Fruit fly (Drosophila melanogaster): ENCODE results near the gene CG32756.

The CG32756 gene

DNA sequence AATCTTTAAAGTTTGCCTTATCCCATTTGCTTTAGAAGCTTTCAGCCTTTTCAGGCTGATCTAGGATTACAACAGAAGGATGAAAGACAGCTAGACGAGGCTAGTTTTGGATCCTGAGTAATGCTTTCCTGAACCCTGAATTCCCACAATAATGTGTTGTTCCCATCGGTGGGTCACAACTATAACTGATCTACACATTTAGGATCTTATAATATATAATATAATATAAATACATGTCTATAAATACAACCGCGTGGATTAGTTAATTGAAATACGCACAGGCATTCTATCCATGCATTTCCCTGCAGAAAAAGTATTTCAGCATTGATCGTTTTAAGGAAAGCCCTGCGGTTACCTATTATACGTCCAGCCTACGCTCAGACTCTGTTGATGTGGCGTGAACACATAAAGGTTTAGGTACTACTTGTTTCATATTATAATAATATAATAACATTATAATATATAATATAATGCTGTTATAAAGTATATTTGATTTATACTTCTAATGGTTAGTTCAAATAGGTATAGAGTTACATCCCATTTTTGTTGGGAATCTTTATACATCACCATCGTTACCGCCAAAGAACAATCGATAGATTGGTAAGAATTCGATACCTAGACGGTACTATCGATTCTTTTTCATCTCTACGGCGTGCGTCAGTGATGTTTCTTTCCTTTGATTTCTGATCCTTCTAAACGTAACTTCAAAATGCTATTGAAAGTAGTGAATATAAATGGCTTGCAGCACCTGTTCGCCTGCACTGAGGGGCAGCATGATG is at the start of gene CG32756:
Gene CG32756, plus strand, starts transcription at position 631 of the 779 bp plus-strand sequence.
- TF ChIP-seq unc-4 (GFP tag; IDR thresholded peaks at IDR 0.05; ENCODE audit: partially characterized antibody) (peak; percentile 65; the same call in 1 of the 2 replicates), hb (GFP tag; IDR thresholded peaks at IDR 0.05; ENCODE audit: partially characterized antibody) (peak; percentile 58; the same call in 1 of the 3 replicates), bbx (GFP tag; IDR thresholded peaks at IDR 0.05; ENCODE audit: partially characterized antibody) (peak; percentile 70), CG16813 (GFP tag; IDR thresholded peaks at IDR 0.05; ENCODE audit: partially characterized antibody) (peak; percentile 71), CG13287 (GFP tag; IDR thresholded peaks at IDR 0.05; ENCODE audit: partially characterized antibody) (peak; percentile 77), CG6791 (GFP tag; IDR thresholded peaks at IDR 0.05; ENCODE audit: partially characterized antibody) (peak; percentile 77), inv (GFP tag; IDR thresholded peaks at IDR 0.05; ENCODE audit: partially characterized antibody) (peak; percentile 53; the same call in 1 of the 2 replicates), amos (GFP tag; IDR thresholded peaks at IDR 0.05; ENCODE audit: partially characterized antibody) (peak; percentile 72), CG14860 (GFP tag; IDR thresholded peaks at IDR 0.05; ENCODE audit: partially characterized antibody) (peak; percentile 60; the same call in 2 of the 3 replicates), MBD-R2 (GFP tag; IDR thresholded peaks at IDR 0.05) (0 out of 2 replicates have a peak, but pooled peaks have one; percentile 26), knrl (GFP tag; IDR thresholded peaks at IDR 0.05; ENCODE audit: partially characterized antibody) (peak; percentile 64; the same call in 2 of the 3 replicates), row (GFP tag; IDR thresholded peaks at IDR 0.05) (0 out of 3 replicates have a peak, but pooled peaks have one; percentile 37), vnd (GFP tag; IDR thresholded peaks at IDR 0.05; ENCODE audit: partially characterized antibody) (peak; percentile 50; the same call in 1 of the 3 replicates), E2f2 (GFP tag; IDR thresholded peaks at IDR 0.05) (peak; percentile 66), ssp (GFP tag; IDR thresholded peaks at IDR 0.05) (peak; percentile 87), ato (GFP tag; IDR thresholded peaks at IDR 0.05; ENCODE audit: partially characterized antibody) (peak; percentile 56), sna (GFP tag; IDR thresholded peaks at IDR 0.05; ENCODE audit: partially characterized antibody) (peak; percentile 52; the same call in 1 of the 2 replicates), Doc3 (GFP tag; IDR thresholded peaks at IDR 0.05; ENCODE audit: partially characterized antibody) (peak; percentile 50; the same call in 1 of the 3 replicates), CG34224 (GFP tag; IDR thresholded peaks at IDR 0.05; ENCODE audit: partially characterized antibody) (peak; percentile 63), CG30020 (tag; optimal IDR thresholded peaks at IDR 0.05) (peak; percentile 66), Dref (GFP tag; IDR thresholded peaks at IDR 0.05) (peak; percentile 70), Opbp (GFP tag; IDR thresholded peaks at IDR 0.05; ENCODE audit: partially characterized antibody) (peak; percentile 71; the same call in 2 of the 3 replicates), Scr (GFP tag; IDR thresholded peaks at IDR 0.05; ENCODE audit: partially characterized antibody) (peak; percentile 72), CG7357 (GFP tag; IDR thresholded peaks at IDR 0.05) (peak; percentile 59; the same call in 1 of the 3 replicates), CG2129 (GFP tag; IDR thresholded peaks at IDR 0.05; ENCODE audit: partially characterized antibody) (peak; percentile 31; the same call in 1 of the 2 replicates), BEAF-32 (GFP tag; optimal IDR thresholded peaks at IDR 0.05) (peak; percentile 38), HLH4C (GFP tag; IDR thresholded peaks at IDR 0.05; ENCODE audit: partially characterized antibody) (peak; percentile 68), Bgb (GFP tag; IDR thresholded peaks at IDR 0.05; ENCODE audit: partially characterized antibody) (peak; percentile 69), hbn (GFP tag; IDR thresholded peaks at IDR 0.05; ENCODE audit: partially characterized antibody) (peak; percentile 56), Dll (GFP tag; IDR thresholded peaks at IDR 0.05; ENCODE audit: partially characterized antibody) (peak; percentile 76)

- TF ChIP-seq nerfin-2 (GFP tag; IDR thresholded peaks at IDR 0.05; ENCODE audit: partially characterized antibody) (no peak), Vsx1 (GFP tag; optimal IDR thresholded peaks at IDR 0.05) (peak; percentile 47), CG6791 (GFP tag; IDR thresholded peaks at IDR 0.05; ENCODE audit: partially characterized antibody) (no peak), zen (tag; optimal IDR thresholded peaks at IDR 0.05) (peak; percentile 72), Eip74EF (GFP tag; optimal IDR thresholded peaks at IDR 0.05) (peak in 1 of 2 experiments; percentile 81), CG11093 (GFP tag; IDR thresholded peaks at IDR 0.05) (peak; percentile 86; the same call in 2 of the 3 replicates), en (GFP tag; optimal IDR thresholded peaks at IDR 0.05) (peak; percentile 69), CG3065 (GFP tag; optimal IDR thresholded peaks at IDR 0.05) (peak; percentile 49), CG9932 (GFP tag; IDR thresholded peaks at IDR 0.05) (peak; percentile 75), CG1602 (GFP tag; optimal IDR thresholded peaks at IDR 0.05) (peak; percentile 83), ttk (GFP tag; IDR thresholded peaks at IDR 0.05) (peak; percentile 93), klu (GFP tag; IDR thresholded peaks at IDR 0.05) (peak; percentile 74), pita (GFP tag; optimal IDR thresholded peaks at IDR 0.05) (no peak), CG2875 (GFP tag; optimal IDR thresholded peaks at IDR 0.05) (peak; percentile 91)
Measured at dm6 chrX:5895821-5896550, 49.5 kb upstream of the CG32756 start.
